ENCODE assay signal across 2 fruit fly cellular contexts in genomic region chrX:5988088-5988987, dm6.
TF ChIP-seq lines count a peak whose summit lies in the region.

TSS of gene CG5966 (plus strand) at chrX:5988791.

TF ChIP-seq in whole organism, embryonic, 481 proteins besides CTCF, POLR2A, EP300 and RAD21 (continued from another document):
- TF ChIP-seq CG13894 (tag; optimal IDR thresholded peaks at IDR 0.05; lab: Kevin White, UChicago) = peak; percentile 18
- TF ChIP-seq nom (GFP tag; optimal IDR thresholded peaks at IDR 0.05; lab: Kevin White, UChicago) = peak; percentile 90
- TF ChIP-seq CG12155 (GFP tag; optimal IDR thresholded peaks at IDR 0.05; lab: Kevin White, UChicago) = no peak
- TF ChIP-seq row (GFP tag; IDR thresholded peaks at IDR 0.05; lab: Robert Waterston, UW) = peak; percentile 65; the same call in 2 of the 3 replicates

TF ChIP-seq in whole organism, prepupa, 60 proteins besides CTCF, POLR2A, EP300 and RAD21 (continued from another document):
- TF ChIP-seq esn (GFP tag; optimal IDR thresholded peaks at IDR 0.05; lab: Kevin White, UChicago) (no peak), Ets21C (GFP tag; optimal IDR thresholded peaks at IDR 0.05; lab: Kevin White, UChicago) (no peak), CG11762 (GFP tag; optimal IDR thresholded peaks at IDR 0.05; lab: Kevin White, UChicago; ENCODE audit: insufficient read depth) (no peak), fd85E (GFP tag; optimal IDR thresholded peaks at IDR 0.05; lab: Kevin White, UChicago) (no peak), net (GFP tag; optimal IDR thresholded peaks at IDR 0.05; lab: Kevin White, UChicago) (peak; percentile 56), Eip93F (GFP tag; optimal IDR thresholded peaks at IDR 0.05; lab: Kevin White, UChicago) (no peak), CG3032 (tag; optimal IDR thresholded peaks at IDR 0.05; lab: Kevin White, UChicago) (no peak), Eip75B (GFP tag; optimal IDR thresholded peaks at IDR 0.05; lab: Kevin White, UChicago) (peak; percentile 7), Gug (GFP tag; IDR thresholded peaks at IDR 0.05; lab: Robert Waterston, UW) (peak; percentile 22; the same call in 1 of the 2 replicates), Ets96B (tag; optimal IDR thresholded peaks at IDR 0.05; lab: Kevin White, UChicago) (no peak), ss (GFP tag; optimal IDR thresholded peaks at IDR 0.05; lab: Kevin White, UChicago) (peak; percentile 73 to 80), CG1621 (tag; optimal IDR thresholded peaks at IDR 0.05; lab: Kevin White, UChicago) (peak; percentile 37), CG32006 (GFP tag; optimal IDR thresholded peaks at IDR 0.05; lab: Kevin White, UChicago) (peak; percentile 2), CG3919 (GFP tag; optimal IDR thresholded peaks at IDR 0.05; lab: Kevin White, UChicago) (peak; percentile 28), CG4318 (GFP tag; optimal IDR thresholded peaks at IDR 0.05; lab: Kevin White, UChicago) (no peak), Blimp-1 (GFP tag; optimal IDR thresholded peaks at IDR 0.05; lab: Kevin White, UChicago) (no peak), Hr39 (GFP tag; optimal IDR thresholded peaks at IDR 0.05; lab: Kevin White, UChicago) (no peak), Sox14 (GFP tag; optimal IDR thresholded peaks at IDR 0.05; lab: Kevin White, UChicago) (peak; percentile 70), lz (GFP tag; optimal IDR thresholded peaks at IDR 0.05; lab: Kevin White, UChicago) (no peak), CG15336 (GFP tag; IDR thresholded peaks at IDR 0.05; lab: Robert Waterston, UW) (no peak), CG8319 (GFP tag; optimal IDR thresholded peaks at IDR 0.05; lab: Kevin White, UChicago) (no peak), CG9139 (GFP tag; optimal IDR thresholded peaks at IDR 0.05; lab: Kevin White, UChicago) (peak; percentile 77), pdm3 (GFP tag; optimal IDR thresholded peaks at IDR 0.05; lab: Kevin White, UChicago) (no peak), CG10631 (GFP tag; optimal IDR thresholded peaks at IDR 0.05; lab: Kevin White, UChicago) (no peak), Sox102F (GFP tag; optimal IDR thresholded peaks at IDR 0.05; lab: Kevin White, UChicago) (no peak), salr (GFP tag; optimal IDR thresholded peaks at IDR 0.05; lab: Kevin White, UChicago) (peak in 1 of 2 experiments; percentile 42), Hr38 (GFP tag; optimal IDR thresholded peaks at IDR 0.05; lab: Kevin White, UChicago) (no peak), CG6792 (GFP tag; optimal IDR thresholded peaks at IDR 0.05; lab: Kevin White, UChicago) (no peak), achi (GFP tag; optimal IDR thresholded peaks at IDR 0.05; lab: Kevin White, UChicago) (no peak), CG6163 (GFP tag; IDR thresholded peaks at IDR 0.05; lab: Robert Waterston, UW) (peak; percentile 46; the same call in 2 of the 3 replicates), CG8119 (GFP tag; IDR thresholded peaks at IDR 0.05; lab: Robert Waterston, UW) (no peak), CG6854 (GFP tag; optimal IDR thresholded peaks at IDR 0.05; lab: Kevin White, UChicago) (peak; percentile 51)
